Worm (Caenorhabditis elegans) whole organism, L4 larva: ENCODE measurements around the gene tmem-132.

Experiments
- D1046.2 ChIP-seq: fragments of 200-800 bp; sonication (Bioruptor generic); IDR thresholded peaks from 2 replicates; pipeline ENCODE4 v1.3.6; 2022; ENCODE audit warnings: missing genetic modification characterization, missing compliant biosample characterization
- F26F4.8 ChIP-seq: fragments of 200-800 bp; sonication (Bioruptor generic); conservative IDR thresholded peaks from 2 replicates; pipeline ENCODE4 v1.3.6; 2022; ENCODE audit warnings: missing genetic modification characterization, missing compliant biosample characterization
- F37D6.2 ChIP-seq: sonication (generic microtip); optimal IDR thresholded peaks from 2 replicates; lab custom pipeline; 2016; ENCODE audit warnings: mild to moderate bottlenecking, missing genetic modification characterization, missing compliant biosample characterization
- T26A8.4 ChIP-seq: fragments of 200-800 bp; sonication (Bioruptor generic); IDR thresholded peaks from 2 replicates; pipeline ENCODE4 v1.3.6; 2022; ENCODE audit warnings: missing genetic modification characterization, missing compliant biosample characterization
- Y48G9A.11 ChIP-seq: fragments of 200-800 bp; sonication (Bioruptor generic); IDR thresholded peaks from 2 replicates; pipeline ENCODE4 v1.3.6; 2022; ENCODE audit warnings: missing genetic modification reagents, missing genetic modification characterization, missing compliant biosample characterization
- aly-2 ChIP-seq: sonication (generic microtip); optimal IDR thresholded peaks from 2 replicates; lab custom pipeline; 2018; ENCODE audit warnings: missing biosample characterization, missing genetic modification characterization
- ceh-20 ChIP-seq: fragments of 200-800 bp; sonication (Bioruptor generic); IDR thresholded peaks from 2 replicates; pipeline ENCODE4 v1.3.6; 2022; ENCODE audit warnings: missing genetic modification reagents, missing genetic modification characterization, missing compliant biosample characterization
- ceh-28 ChIP-seq: fragments of 150-350 bp; optimal IDR thresholded peaks from 2 replicates; lab custom pipeline; 2014; ENCODE audit warnings: missing biosample characterization, missing genetic modification reagents, missing genetic modification characterization
- ctbp-1 ChIP-seq: fragments of 200-800 bp; sonication (Bioruptor generic); IDR thresholded peaks from 2 replicates; pipeline ENCODE4 v1.3.6; 2022; ENCODE audit warnings: missing genetic modification reagents, missing genetic modification characterization, missing compliant biosample characterization
- daf-16 ChIP-seq, 3 experiments: sonication (generic microtip); optimal IDR thresholded peaks; 2 replicates each; lab custom pipeline; 2016 to 2017; ENCODE audit warnings: missing genetic modification characterization in 3 of 3, missing genetic modification reagents in 3 of 3, mild to moderate bottlenecking in 2 of 3, missing compliant biosample characterization in 2 of 3, missing biosample characterization in 1 of 3, moderate library complexity in 1 of 3
- dmd-6 ChIP-seq: fragments of 200-800 bp; sonication (Bioruptor generic); IDR thresholded peaks from 2 replicates; pipeline ENCODE4 v1.3.6; 2022; ENCODE audit warnings: missing genetic modification reagents, missing genetic modification characterization, missing compliant biosample characterization
- dmd-8 ChIP-seq: fragments of 200-800 bp; sonication (Bioruptor generic); IDR thresholded peaks from 2 replicates; pipeline ENCODE4 v1.3.6; 2022; ENCODE audit warnings: missing genetic modification characterization, missing compliant biosample characterization
- dpl-1 ChIP-seq: fragments of 150-350 bp; optimal IDR thresholded peaks from 2 replicates; lab custom pipeline; 2014; ENCODE audit warnings: missing biosample characterization, missing genetic modification reagents, missing genetic modification characterization
- dve-1 ChIP-seq: sonication (generic microtip); optimal IDR thresholded peaks from 2 replicates; lab custom pipeline; 2017; ENCODE audit warnings: antibody characterized with exemption, mild to moderate bottlenecking, missing genetic modification characterization, missing compliant biosample characterization; ENCODE audit not compliant: insufficient read depth
- egl-27 ChIP-seq: sonication (generic microtip); optimal IDR thresholded peaks from 3 replicates; lab custom pipeline; 2017; ENCODE audit warnings: missing biosample characterization, missing genetic modification reagents, missing genetic modification characterization
- egl-43 ChIP-seq: fragments of 200-800 bp; sonication (Bioruptor generic); IDR thresholded peaks from 2 replicates; pipeline ENCODE4 v1.3.6; 2022; ENCODE audit warnings: missing genetic modification reagents, missing genetic modification characterization, missing compliant biosample characterization
- fkh-10 ChIP-seq: fragments of 150-350 bp; optimal IDR thresholded peaks from 2 replicates; lab custom pipeline; 2014; ENCODE audit warnings: missing biosample characterization, missing genetic modification reagents, missing genetic modification characterization
- fos-1 ChIP-seq: fragments of 150-350 bp; optimal IDR thresholded peaks from 2 replicates; lab custom pipeline; 2014; ENCODE audit warnings: missing biosample characterization, missing genetic modification characterization
- gei-8 ChIP-seq: fragments of 200-800 bp; sonication (Bioruptor generic); optimal IDR thresholded peaks from 2 replicates; lab custom pipeline; 2018; ENCODE audit warnings: mild to moderate bottlenecking, missing genetic modification characterization, missing compliant biosample characterization
- hlh-11 ChIP-seq: fragments of 200-800 bp; sonication (Bioruptor generic); optimal IDR thresholded peaks from 2 replicates; lab custom pipeline; 2018; ENCODE audit warnings: mild to moderate bottlenecking, missing genetic modification characterization, missing compliant biosample characterization
- hlh-30 ChIP-seq: sonication (generic microtip); optimal IDR thresholded peaks from 2 replicates; lab custom pipeline; 2017; ENCODE audit warnings: antibody characterized with exemption, mild to moderate bottlenecking, missing genetic modification characterization, missing compliant biosample characterization; ENCODE audit not compliant: insufficient read depth
- lim-7 ChIP-seq: fragments of 200-800 bp; sonication (Bioruptor generic); IDR thresholded peaks from 2 replicates; pipeline ENCODE4 v1.3.6; 2022; ENCODE audit warnings: missing genetic modification characterization, missing compliant biosample characterization
- lin-1 ChIP-seq: fragments of 200-800 bp; sonication (Bioruptor generic); IDR thresholded peaks from 2 replicates; pipeline ENCODE4 v1.3.6; 2022; ENCODE audit warnings: missing genetic modification reagents, missing genetic modification characterization, missing compliant biosample characterization
- lin-15B ChIP-seq: fragments of 150-350 bp; sonication (generic microtip); optimal IDR thresholded peaks from 3 replicates; lab custom pipeline; 2014; ENCODE audit warnings: missing biosample characterization, missing genetic modification characterization
- lin-29 ChIP-seq: fragments of 200-800 bp; sonication (Bioruptor generic); IDR thresholded peaks from 2 replicates; pipeline ENCODE4 v1.3.6; 2022; ENCODE audit warnings: missing genetic modification reagents, missing genetic modification characterization, missing compliant biosample characterization
- lin-38 ChIP-seq: fragments of 200-800 bp; sonication (Bioruptor generic); IDR thresholded peaks from 2 replicates; pipeline ENCODE4 v1.3.6; 2022; ENCODE audit warnings: missing genetic modification reagents, missing genetic modification characterization, missing compliant biosample characterization
- lin-39 ChIP-seq: fragments of 150-350 bp; optimal IDR thresholded peaks from 2 replicates; lab custom pipeline; 2014; ENCODE audit warnings: missing biosample characterization, missing genetic modification reagents, missing genetic modification characterization
- lsy-2 ChIP-seq, 2 experiments: fragments of 150-350 bp in 1 of 2; sonication (generic microtip) in 1 of 2; optimal IDR thresholded peaks; 2 replicates each; lab custom pipeline; 2014 to 2017; ENCODE audit warnings: missing biosample characterization in 2 of 2, missing genetic modification characterization in 2 of 2
- mdl-1 ChIP-seq, 2 experiments: fragments of 150-350 bp in 1 of 2; sonication (generic microtip) in 1 of 2; optimal IDR thresholded peaks; 2 replicates each; lab custom pipeline; 2014 to 2017; ENCODE audit warnings: missing biosample characterization in 2 of 2, missing genetic modification characterization in 2 of 2
- mdt-29 ChIP-seq: fragments of 200-800 bp; sonication (Bioruptor generic); IDR thresholded peaks from 2 replicates; pipeline ENCODE4 v1.3.6; 2022; ENCODE audit warnings: missing genetic modification reagents, missing genetic modification characterization, missing compliant biosample characterization
- mxl-2 ChIP-seq: fragments of 200-800 bp; sonication (Bioruptor generic); conservative IDR thresholded peaks from 2 replicates; pipeline ENCODE4 v1.3.6; 2022; ENCODE audit warnings: missing genetic modification reagents, missing genetic modification characterization, missing compliant biosample characterization
- nhr-10 ChIP-seq: fragments of 150-350 bp; optimal IDR thresholded peaks from 2 replicates; lab custom pipeline; 2014; ENCODE audit warnings: missing biosample characterization, missing genetic modification characterization
- nhr-102 ChIP-seq: sonication (generic microtip); optimal IDR thresholded peaks from 2 replicates; lab custom pipeline; 2016; ENCODE audit warnings: mild to moderate bottlenecking, missing genetic modification characterization, moderate library complexity, missing compliant biosample characterization
- nhr-11 ChIP-seq: fragments of 150-350 bp; optimal IDR thresholded peaks from 2 replicates; lab custom pipeline; 2014; ENCODE audit warnings: missing biosample characterization, missing genetic modification characterization
- nhr-237 ChIP-seq: sonication (generic microtip); optimal IDR thresholded peaks from 2 replicates; lab custom pipeline; 2017; ENCODE audit warnings: missing biosample characterization, missing genetic modification characterization
- nhr-48 ChIP-seq: sonication (generic microtip); optimal IDR thresholded peaks from 2 replicates; lab custom pipeline; 2016; ENCODE audit warnings: mild to moderate bottlenecking, missing genetic modification characterization, missing compliant biosample characterization
- pha-4 ChIP-seq, 2 experiments: fragments of 150-350 bp in 1 of 2; fragments of 200-800 bp in 1 of 2; sonication (Bioruptor generic) in 1 of 2; IDR thresholded peaks in 1 of 2; optimal IDR thresholded peaks in 1 of 2; 2 replicates each; pipeline versions ENCODE4 v1.3.6 to Lab custom; 2014 to 2022; ENCODE audit warnings: missing genetic modification characterization in 2 of 2, missing genetic modification reagents in 2 of 2, missing biosample characterization in 1 of 2, missing compliant biosample characterization in 1 of 2
- php-3 ChIP-seq: fragments of 200-800 bp; sonication (Bioruptor generic); IDR thresholded peaks from 2 replicates; pipeline ENCODE4 v1.3.6; 2022; ENCODE audit warnings: missing genetic modification reagents, missing genetic modification characterization, missing compliant biosample characterization
- pqm-1 ChIP-seq: sonication (generic microtip); optimal IDR thresholded peaks from 2 replicates; lab custom pipeline; 2017; ENCODE audit warnings: missing biosample characterization, missing genetic modification characterization
- saeg-2 ChIP-seq: fragments of 200-800 bp; sonication (Bioruptor generic); IDR thresholded peaks from 2 replicates; pipeline ENCODE4 v1.3.6; 2022; ENCODE audit warnings: missing genetic modification reagents, missing genetic modification characterization, missing compliant biosample characterization
- set-16 ChIP-seq: fragments of 200-800 bp; sonication (Bioruptor generic); IDR thresholded peaks from 2 replicates; pipeline ENCODE4 v1.3.6; 2022; ENCODE audit warnings: missing genetic modification reagents, missing genetic modification characterization, missing compliant biosample characterization
- tag-97 ChIP-seq: fragments of 200-800 bp; sonication (Bioruptor generic); IDR thresholded peaks from 2 replicates; pipeline ENCODE4 v1.3.6; 2022; ENCODE audit warnings: missing genetic modification characterization, missing compliant biosample characterization
- tra-1 ChIP-seq: fragments of 200-800 bp; sonication (Bioruptor generic); IDR thresholded peaks from 2 replicates; pipeline ENCODE4 v1.3.6; 2022; ENCODE audit warnings: missing genetic modification reagents, missing genetic modification characterization, missing compliant biosample characterization
- unc-130 ChIP-seq: sonication (generic microtip); optimal IDR thresholded peaks from 2 replicates; lab custom pipeline; 2016; ENCODE audit warnings: missing genetic modification reagents, missing genetic modification characterization, missing compliant biosample characterization
- vab-7 ChIP-seq: fragments of 200-800 bp; sonication (Bioruptor generic); IDR thresholded peaks from 2 replicates; pipeline ENCODE4 v1.3.6; 2022; ENCODE audit warnings: missing genetic modification reagents, missing genetic modification characterization, missing compliant biosample characterization
- zag-1 ChIP-seq: fragments of 150-350 bp; optimal IDR thresholded peaks from 2 replicates; lab custom pipeline; 2014; ENCODE audit warnings: missing biosample characterization, missing genetic modification characterization
- zfp-2 ChIP-seq: sonication (generic microtip); optimal IDR thresholded peaks from 2 replicates; lab custom pipeline; 2016; ENCODE audit warnings: mild to moderate bottlenecking, missing genetic modification characterization, missing compliant biosample characterization
- zfp-3 ChIP-seq: fragments of 200-800 bp; sonication (Bioruptor generic); conservative IDR thresholded peaks from 2 replicates; pipeline ENCODE4 v1.3.6; 2022; ENCODE audit warnings: missing genetic modification reagents, missing genetic modification characterization, missing compliant biosample characterization
- zip-11 ChIP-seq: fragments of 200-800 bp; sonication (Bioruptor generic); IDR thresholded peaks from 2 replicates; pipeline ENCODE4 v1.3.6; 2022; ENCODE audit warnings: missing genetic modification characterization, missing compliant biosample characterization
- ztf-11 ChIP-seq: fragments of 150-350 bp; optimal IDR thresholded peaks from 2 replicates; lab custom pipeline; 2014; ENCODE audit warnings: missing biosample characterization, missing genetic modification characterization
- ztf-7 ChIP-seq: fragments of 150-350 bp; optimal IDR thresholded peaks from 2 replicates; lab custom pipeline; 2014; ENCODE audit warnings: missing biosample characterization, missing genetic modification characterization

tmem-132 gene

DNA sequence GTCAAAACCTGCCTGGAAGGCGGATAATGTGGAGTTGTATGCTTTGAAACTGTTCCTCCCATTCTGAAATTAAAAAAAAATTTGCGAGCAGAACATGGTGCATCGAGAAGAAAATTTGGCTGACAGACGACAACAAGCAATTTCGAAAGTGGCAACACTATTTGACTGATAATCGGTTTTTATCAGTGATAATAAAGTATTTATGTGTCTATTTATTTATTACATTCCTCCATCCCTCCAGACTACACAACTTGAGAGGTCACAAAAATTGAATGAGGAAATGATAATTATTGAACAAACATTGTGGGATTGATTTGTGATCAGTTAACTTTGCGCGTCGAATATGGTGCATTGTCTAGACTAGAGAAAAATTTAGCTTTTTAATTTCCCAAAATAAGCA, 23.1 kb upstream of the tmem-132 start, which contains the start of gene cest-25:
cest-25 (minus strand) TSS at position 63 of the 400 bp plus-strand sequence.
- TF ChIP-seq pqm-1 (tag; lab: Kevin White, UChicago) (peak; percentile 97), zfp-3 (GFP tag; lab: Robert Waterston, UW) (no peak), dpl-1 (GFP tag; lab: Kevin White, UChicago) (no peak), ztf-7 (tag; lab: Kevin White, UChicago) (no peak), nhr-48 (no peak), fkh-10 (GFP tag; lab: Kevin White, UChicago) (no peak), lin-38 (GFP tag; lab: Robert Waterston, UW) (no peak), T26A8.4 (GFP tag; lab: Robert Waterston, UW) (no peak), ceh-28 (tag; lab: Kevin White, UChicago) (no peak), aly-2 (tag; lab: Kevin White, UChicago) (no peak), lin-15B (tag; lab: Kevin White, UChicago) (no peak), php-3 (GFP tag; lab: Robert Waterston, UW) (peak; percentile 90), lsy-2 (tag; optimal IDR thresholded peaks at IDR 0.05; lab: Kevin White, UChicago) (no peak), lin-1 (GFP tag; lab: Robert Waterston, UW) (0 out of 2 replicates have a peak, but pooled peaks have one; percentile 25), Y48G9A.11 (GFP tag; lab: Robert Waterston, UW) (no peak), ctbp-1 (GFP tag; lab: Robert Waterston, UW) (no peak), F26F4.8 (GFP tag; lab: Robert Waterston, UW) (no peak), mxl-2 (GFP tag; lab: Robert Waterston, UW) (no peak), nhr-10 (tag; lab: Kevin White, UChicago) (no peak), tag-97 (GFP tag; lab: Robert Waterston, UW) (no peak), F37D6.2 (tag; lab: Kevin White, UChicago) (no peak), zag-1 (tag; lab: Kevin White, UChicago) (no peak), saeg-2 (no peak), mdt-29 (GFP tag; lab: Robert Waterston, UW) (no peak), lim-7 (GFP tag; lab: Robert Waterston, UW) (no peak), nhr-11 (tag; lab: Kevin White, UChicago) (no peak), egl-27 (tag; lab: Kevin White, UChicago) (no peak), ztf-11 (no peak), dmd-8 (GFP tag; lab: Robert Waterston, UW) (no peak), egl-43 (GFP tag; lab: Robert Waterston, UW) (no peak), mdl-1 (tag; optimal IDR thresholded peaks at IDR 0.05; lab: Kevin White, UChicago) (no peak), dve-1 (tag; lab: Kevin White, UChicago) (peak; percentile 81), lin-39 (tag; lab: Kevin White, UChicago) (no peak), vab-7 (GFP tag; lab: Robert Waterston, UW) (no peak), hlh-30 (no peak), set-16 (GFP tag; lab: Robert Waterston, UW) (no peak), pha-4 (GFP tag; IDR thresholded peaks at IDR 0.05; lab: Robert Waterston, UW) (no peak), pha-4 (tag; optimal IDR thresholded peaks at IDR 0.05; lab: Kevin White, UChicago) (no peak), unc-130 (no peak), hlh-11 (tag; lab: Kevin White, UChicago) (peak; percentile 71), gei-8 (no peak), dmd-6 (peak; percentile 77), tra-1 (GFP tag; lab: Robert Waterston, UW) (no peak), zfp-2 (tag; lab: Kevin White, UChicago) (no peak), nhr-102 (tag; lab: Kevin White, UChicago) (peak; percentile 7), ceh-20 (GFP tag; lab: Robert Waterston, UW) (no peak), lin-29 (GFP tag; lab: Robert Waterston, UW) (no peak), D1046.2 (GFP tag; lab: Robert Waterston, UW) (no peak), fos-1 (tag; lab: Kevin White, UChicago) (no peak), daf-16 (GFP tag; optimal IDR thresholded peaks at IDR 0.05; lab: Kevin White, UChicago) (peak in 1 of 2 experiments; percentile 53), daf-16 (tag; optimal IDR thresholded peaks at IDR 0.05; lab: Kevin White, UChicago) (peak; percentile 95), nhr-237 (tag; lab: Kevin White, UChicago) (no peak), zip-11 (GFP tag; lab: Robert Waterston, UW) (no peak)
